Worm (Caenorhabditis elegans): Measurements from ENCODE around the gene F10A3.12.

DNA sequence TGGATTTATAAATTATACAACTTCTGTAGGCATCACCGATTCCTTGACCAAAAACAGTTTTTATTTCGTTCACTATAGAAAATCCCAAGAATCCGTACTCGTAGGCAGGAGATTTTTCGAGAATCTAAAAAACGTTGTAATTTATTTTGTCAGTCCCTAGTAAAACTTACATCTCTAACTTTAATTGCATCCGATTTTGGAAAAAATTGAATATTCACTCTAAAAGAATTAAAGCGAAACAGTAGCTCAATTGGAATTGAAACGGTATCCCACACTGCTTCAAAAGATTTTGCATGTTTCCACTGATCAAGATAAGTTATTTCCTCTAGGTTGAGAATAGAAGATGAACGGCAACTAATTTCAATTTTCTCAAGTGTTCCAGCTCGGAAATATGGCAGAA, 32.6 kb upstream of the F10A3.12 start, which contains the start of gene fbxa-142:
- no peak for TF ChIP-seq fkh-10 (GFP tag; optimal IDR thresholded peaks at IDR 0.05)
- TF ChIP-seq ceh-2 (tag; optimal IDR thresholded peaks at IDR 0.05): no peak
- TF ChIP-seq npax-4 (tag; optimal IDR thresholded peaks at IDR 0.05): no peak
- TF ChIP-seq elt-2 (tag; optimal IDR thresholded peaks at IDR 0.05): no peak
- TF ChIP-seq pat-9 (tag; optimal IDR thresholded peaks at IDR 0.05): no peak
- no peak for TF ChIP-seq ceh-9 (tag; optimal IDR thresholded peaks at IDR 0.05)
- no peak for TF ChIP-seq ceh-19 (GFP tag; optimal IDR thresholded peaks at IDR 0.05)
- TF ChIP-seq hlh-8 (tag; optimal IDR thresholded peaks at IDR 0.05): no peak
- no peak for TF ChIP-seq ama-1 (optimal IDR thresholded peaks at IDR 0.05)
